Fruit fly (Drosophila melanogaster) whole organism, embryonic: ENCODE data around the gene CG9389.

Source experiments
- CG10209 ChIP-seq: fragments of 200-800 bp; sonication (Bioruptor generic); optimal IDR thresholded peaks from 3 replicates; lab custom pipeline; 2017; ENCODE audit warnings: missing biosample characterization, mild to moderate bottlenecking, missing genetic modification characterization, missing genetic modification reagents
- CG10654 ChIP-seq: fragments of 200-800 bp; sonication (Bioruptor generic); optimal IDR thresholded peaks from 2 replicates; lab custom pipeline; 2016; ENCODE audit warnings: missing biosample characterization, missing genetic modification characterization
- CG10959 ChIP-seq: fragments of 200-800 bp; sonication (Bioruptor generic); IDR thresholded peaks from 2 replicates; pipeline ENCODE4 v1.3.6; 2022; ENCODE audit warnings: missing biosample characterization, missing genetic modification characterization
- CG13296 ChIP-seq: fragments of 200-800 bp; sonication (Bioruptor generic); optimal IDR thresholded peaks from 3 replicates; lab custom pipeline; 2018; ENCODE audit warnings: missing biosample characterization, mild to moderate bottlenecking, missing genetic modification characterization
- CG14710 ChIP-seq: fragments of 200-800 bp; sonication (Bioruptor generic); optimal IDR thresholded peaks from 3 replicates; lab custom pipeline; 2019; ENCODE audit warnings: missing biosample characterization, mild to moderate bottlenecking, missing genetic modification characterization, moderate library complexity
- CG15696 ChIP-seq: fragments of 200-800 bp; sonication (Bioruptor generic); optimal IDR thresholded peaks from 2 replicates; lab custom pipeline; 2019; ENCODE audit warnings: missing biosample characterization, mild to moderate bottlenecking, missing genetic modification characterization, moderate library complexity
- CG16813 ChIP-seq: fragments of 200-800 bp; sonication (Bioruptor generic); IDR thresholded peaks from 3 replicates; pipeline ENCODE4 v1.3.6; 2022; ENCODE audit warnings: missing biosample characterization, missing genetic modification characterization; ENCODE audit not compliant: partially characterized antibody
- CG4282 ChIP-seq: fragments of 200-800 bp; sonication (Bioruptor generic); optimal IDR thresholded peaks from 2 replicates; lab custom pipeline; 2016; ENCODE audit warnings: missing biosample characterization, missing genetic modification characterization
- CG43689 ChIP-seq: fragments of 200-800 bp; sonication (Bioruptor generic); IDR thresholded peaks from 2 replicates; pipeline ENCODE4 v1.3.6; 2022; ENCODE audit warnings: missing biosample characterization, missing genetic modification characterization
- CG6175 ChIP-seq: fragments of 200-800 bp; sonication (Bioruptor generic); IDR thresholded peaks from 3 replicates; pipeline ENCODE4 v1.3.6; 2022; ENCODE audit warnings: missing biosample characterization, missing genetic modification characterization
- CG7372 ChIP-seq: fragments of 200-800 bp; sonication (Bioruptor generic); IDR thresholded peaks from 2 replicates; pipeline ENCODE4 v1.3.6; 2022; ENCODE audit warnings: missing biosample characterization, missing genetic modification characterization
- CG7839 ChIP-seq: fragments of 200-800 bp; sonication (Bioruptor generic); optimal IDR thresholded peaks from 3 replicates; lab custom pipeline; 2018; ENCODE audit warnings: missing biosample characterization, mild to moderate bottlenecking, missing genetic modification characterization, moderate library complexity
- CG7963 ChIP-seq: fragments of 200-800 bp; sonication (Bioruptor generic); IDR thresholded peaks from 3 replicates; pipeline ENCODE4 v1.3.6; 2022; ENCODE audit warnings: missing biosample characterization, missing genetic modification characterization; ENCODE audit not compliant: partially characterized antibody
- CTCF ChIP-seq: fragments of 200-800 bp; sonication (Bioruptor generic); optimal IDR thresholded peaks from 2 replicates; lab custom pipeline; 2017; ENCODE audit warnings: missing biosample characterization, mild to moderate bottlenecking, missing genetic modification characterization, moderate library complexity
- Camta ChIP-seq: fragments of 200-800 bp; sonication (Bioruptor generic); optimal IDR thresholded peaks from 2 replicates; lab custom pipeline; 2016; ENCODE audit warnings: missing biosample characterization, missing genetic modification characterization
- D19A ChIP-seq: fragments of 200-800 bp; optimal IDR thresholded peaks from 3 replicates; lab custom pipeline; 2019; ENCODE audit warnings: missing biosample characterization, mild to moderate bottlenecking, missing genetic modification characterization, moderate library complexity
- Dek ChIP-seq: fragments of 200-800 bp; sonication (Bioruptor generic); optimal IDR thresholded peaks from 3 replicates; lab custom pipeline; 2019; ENCODE audit warnings: missing biosample characterization, mild to moderate bottlenecking, missing genetic modification characterization, moderate library complexity
- E2f1 ChIP-seq: fragments of 200-800 bp; sonication (Bioruptor generic); IDR thresholded peaks from 2 replicates; pipeline ENCODE4 v1.3.6; 2022; ENCODE audit warnings: missing biosample characterization, missing genetic modification characterization
- ERR ChIP-seq: fragments of 200-800 bp; sonication (Bioruptor generic); optimal IDR thresholded peaks from 2 replicates; lab custom pipeline; 2016; ENCODE audit warnings: missing biosample characterization, missing genetic modification characterization
- Fer1 ChIP-seq: fragments of 200-800 bp; sonication (Bioruptor generic); optimal IDR thresholded peaks from 2 replicates; lab custom pipeline; 2017; ENCODE audit warnings: missing biosample characterization, mild to moderate bottlenecking, missing genetic modification characterization
- H15 ChIP-seq: fragments of 200-800 bp; sonication (Bioruptor generic); IDR thresholded peaks from 3 replicates; pipeline ENCODE4 v1.3.6; 2022; ENCODE audit warnings: missing biosample characterization, missing genetic modification characterization
- Hmr ChIP-seq: fragments of 200-800 bp; sonication (Bioruptor generic); optimal IDR thresholded peaks from 3 replicates; lab custom pipeline; 2017; ENCODE audit warnings: mild to moderate bottlenecking, missing biosample characterization, missing genetic modification reagents, missing genetic modification characterization
- Lhr ChIP-seq: fragments of 200-800 bp; sonication (Bioruptor generic); optimal IDR thresholded peaks from 3 replicates; lab custom pipeline; 2017; ENCODE audit warnings: mild to moderate bottlenecking, missing biosample characterization, missing genetic modification reagents, missing genetic modification characterization
- MTF-1 ChIP-seq: fragments of 200-800 bp; sonication (Bioruptor generic); optimal IDR thresholded peaks from 2 replicates; lab custom pipeline; 2018; ENCODE audit warnings: missing biosample characterization, mild to moderate bottlenecking, missing genetic modification characterization, borderline replicate concordance
- Neu2 ChIP-seq: fragments of 200-800 bp; sonication (Bioruptor generic); optimal IDR thresholded peaks from 3 replicates; lab custom pipeline; 2016; ENCODE audit warnings: missing biosample characterization, missing genetic modification characterization, borderline replicate concordance
- Oaz ChIP-seq: fragments of 200-800 bp; sonication (Bioruptor generic); IDR thresholded peaks from 2 replicates; pipeline ENCODE4 v1.3.6; 2022; ENCODE audit warnings: missing biosample characterization, missing genetic modification characterization
- Sox102F ChIP-seq: fragments of 200-800 bp; sonication (Bioruptor generic); optimal IDR thresholded peaks from 2 replicates; lab custom pipeline; 2018; ENCODE audit warnings: missing biosample characterization, mild to moderate bottlenecking, missing genetic modification characterization, moderate library complexity
- Taf1 ChIP-seq: fragments of 200-800 bp; sonication (Bioruptor generic); IDR thresholded peaks from 2 replicates; pipeline ENCODE4 v1.3.6; 2022; ENCODE audit warnings: missing biosample characterization, missing genetic modification characterization
- Usf ChIP-seq: fragments of 200-800 bp; sonication (Bioruptor generic); optimal IDR thresholded peaks from 2 replicates; lab custom pipeline; 2017; ENCODE audit warnings: missing genotype, missing biosample characterization, missing genetic modification characterization
- amos ChIP-seq: fragments of 200-800 bp; sonication (Bioruptor generic); IDR thresholded peaks from 2 replicates; pipeline ENCODE4 v1.3.6; 2022; ENCODE audit warnings: missing biosample characterization, missing genetic modification characterization; ENCODE audit not compliant: partially characterized antibody
- ash1 ChIP-seq: fragments of 200-800 bp; sonication (Bioruptor generic); optimal IDR thresholded peaks from 2 replicates; lab custom pipeline; 2018; ENCODE audit warnings: missing biosample characterization, mild to moderate bottlenecking, missing genetic modification characterization
- cg ChIP-seq: fragments of 200-800 bp; sonication (Bioruptor generic); optimal IDR thresholded peaks from 3 replicates; lab custom pipeline; 2019; ENCODE audit warnings: missing biosample characterization, mild to moderate bottlenecking, missing genetic modification characterization, moderate library complexity
- danr ChIP-seq: fragments of 200-800 bp; sonication (Bioruptor generic); IDR thresholded peaks from 2 replicates; pipeline ENCODE4 v1.3.6; 2022; ENCODE audit warnings: missing biosample characterization, missing genetic modification characterization
- eve ChIP-seq, 2 experiments: fragments of >200 bp; optimal IDR thresholded peaks; 2 replicates each; lab custom pipeline; 2017; ENCODE audit warnings: missing biosample characterization in 2 of 2, missing genetic modification characterization in 2 of 2
- gt ChIP-seq: fragments of 200-800 bp; sonication (Bioruptor generic); IDR thresholded peaks from 2 replicates; pipeline ENCODE4 v1.3.6; 2022; ENCODE audit warnings: missing biosample characterization, missing genetic modification characterization
- hkb ChIP-seq, 2 experiments: fragments of 200-800 bp in 1 of 2; fragments of >200 bp in 1 of 2; sonication (Bioruptor generic) in 1 of 2; IDR thresholded peaks in 1 of 2; optimal IDR thresholded peaks in 1 of 2; 2 replicates each; pipeline versions ENCODE4 v1.3.6 to Lab custom; 2017 to 2022; ENCODE audit warnings: missing biosample characterization in 1 of 2, missing genetic modification characterization in 1 of 2
- jing ChIP-seq: fragments of 200-800 bp; sonication (Bioruptor generic); optimal IDR thresholded peaks from 2 replicates; lab custom pipeline; 2018; ENCODE audit warnings: missing biosample characterization, mild to moderate bottlenecking, missing genetic modification characterization
- odd ChIP-seq: fragments of 200-800 bp; sonication (Bioruptor generic); optimal IDR thresholded peaks from 2 replicates; lab custom pipeline; 2017; ENCODE audit warnings: missing biosample characterization, mild to moderate bottlenecking, missing genetic modification characterization
- peb ChIP-seq: fragments of 200-800 bp; sonication (Bioruptor generic); IDR thresholded peaks from 2 replicates; pipeline ENCODE4 v1.3.6; 2022; ENCODE audit warnings: missing biosample characterization, missing genetic modification characterization
- pros ChIP-seq: fragments of 200-800 bp; sonication (Bioruptor generic); optimal IDR thresholded peaks from 3 replicates; lab custom pipeline; 2019; ENCODE audit warnings: missing biosample characterization, mild to moderate bottlenecking, missing genetic modification characterization, moderate library complexity
- salm ChIP-seq: fragments of 200-800 bp; sonication (Bioruptor generic); optimal IDR thresholded peaks from 2 replicates; lab custom pipeline; 2018; ENCODE audit warnings: missing biosample characterization, mild to moderate bottlenecking, missing genetic modification characterization
- sima ChIP-seq: fragments of 200-800 bp; sonication (Bioruptor generic); optimal IDR thresholded peaks from 2 replicates; lab custom pipeline; 2016; ENCODE audit warnings: missing biosample characterization, missing genetic modification characterization
- sna ChIP-seq: fragments of 200-800 bp; sonication (Bioruptor generic); IDR thresholded peaks from 2 replicates; pipeline ENCODE4 v1.3.6; 2022; ENCODE audit warnings: missing biosample characterization, missing genetic modification characterization; ENCODE audit not compliant: partially characterized antibody
- sr ChIP-seq: fragments of 200-800 bp; sonication (Bioruptor generic); IDR thresholded peaks from 3 replicates; pipeline ENCODE4 v1.3.6; 2022; ENCODE audit warnings: missing biosample characterization, missing genetic modification characterization
- tap ChIP-seq: fragments of 200-800 bp; optimal IDR thresholded peaks from 3 replicates; lab custom pipeline; 2019; ENCODE audit warnings: missing biosample characterization, mild to moderate bottlenecking, missing genetic modification characterization, moderate library complexity
- tll ChIP-seq, 2 experiments: fragments of 200-800 bp in 1 of 2; fragments of >200 bp in 1 of 2; sonication (Bioruptor generic) in 1 of 2; optimal IDR thresholded peaks; 2 replicates each; lab custom pipeline; 2017 to 2019; ENCODE audit warnings: missing biosample characterization in 2 of 2, missing genetic modification characterization in 2 of 2, mild to moderate bottlenecking in 1 of 2, moderate library complexity in 1 of 2
- tna ChIP-seq: fragments of 200-800 bp; sonication (Bioruptor generic); IDR thresholded peaks from 2 replicates; pipeline ENCODE4 v1.3.6; 2022; ENCODE audit warnings: missing biosample characterization, missing genetic modification characterization; ENCODE audit not compliant: partially characterized antibody
- unpg ChIP-seq: fragments of 200-800 bp; sonication (Bioruptor generic); optimal IDR thresholded peaks from 3 replicates; lab custom pipeline; 2018; ENCODE audit warnings: missing biosample characterization, mild to moderate bottlenecking, missing genetic modification characterization, moderate library complexity

The CG9389 gene

dm6 chr3L:21285639-21286338 lies 15.4 kb upstream of the CG9389 start, which contains the start of the genes CG12974 and pzg (continued):
- TF ChIP-seq CG16813 (peak; percentile 77), H15 (peak; percentile 87), salm (peak; percentile 15), CG10654 (GFP tag; lab: Kevin White, UChicago) (peak; percentile 67), Lhr (peak; percentile 85), pros (no peak), CG7372 (peak; percentile 80), Neu2 (GFP tag; lab: Kevin White, UChicago) (peak; percentile 25), Taf1 (GFP tag; lab: Robert Waterston, UW) (0 out of 2 replicates have a peak, but pooled peaks have one; percentile 14), tll (GFP tag; optimal IDR thresholded peaks at IDR 0.05; lab: Kevin White, UChicago) (peak; percentile 37 to 71), ERR (GFP tag; lab: Kevin White, UChicago) (peak; percentile 79), peb (GFP tag; lab: Robert Waterston, UW) (peak; percentile 78), unpg (GFP tag; lab: Kevin White, UChicago) (peak; percentile 74), E2f1 (GFP tag; lab: Robert Waterston, UW) (peak; percentile 82), gt (GFP tag; lab: Robert Waterston, UW) (peak; percentile 85), tap (tag; lab: Kevin White, UChicago) (no peak), CG7839 (tag; lab: Kevin White, UChicago) (peak; percentile 70), Oaz (peak; percentile 90), CG14710 (tag; lab: Kevin White, UChicago) (peak; percentile 93), jing (GFP tag; lab: Kevin White, UChicago) (peak; percentile 69), CG7963 (GFP tag; lab: Robert Waterston, UW) (peak; percentile 85), Fer1 (GFP tag; lab: Kevin White, UChicago) (peak; percentile 67), CG10209 (GFP tag; lab: Kevin White, UChicago) (peak; percentile 77), sr (GFP tag; lab: Robert Waterston, UW) (peak; percentile 34; the same call in 1 of the 3 replicates), cg (GFP tag; lab: Kevin White, UChicago) (no peak), ash1 (no peak), sna (GFP tag; lab: Robert Waterston, UW) (peak; percentile 72), Dek (tag; lab: Kevin White, UChicago) (peak; percentile 56), danr (GFP tag; lab: Robert Waterston, UW) (peak; percentile 52), CG15696 (tag; lab: Kevin White, UChicago) (peak; percentile 94), Sox102F (GFP tag; lab: Kevin White, UChicago) (peak; percentile 90), tna (GFP tag; lab: Robert Waterston, UW) (no peak; the same call in 1 of the 2 replicates), D19A (tag; lab: Kevin White, UChicago) (peak; percentile 24), eve (GFP tag; optimal IDR thresholded peaks at IDR 0.05; lab: Kevin White, UChicago) (no peak), CTCF (peak; percentile 95), CG10959 (peak; percentile 88), Camta (GFP tag; lab: Kevin White, UChicago) (peak; percentile 32), Hmr (GFP tag; lab: Kevin White, UChicago) (peak; percentile 83), odd (GFP tag; lab: Kevin White, UChicago) (no peak), MTF-1 (GFP tag; lab: Kevin White, UChicago) (peak; percentile 35), CG13296 (GFP tag; lab: Kevin White, UChicago) (peak; percentile 50), CG4282 (GFP tag; lab: Kevin White, UChicago) (peak; percentile 68), CG43689 (GFP tag; lab: Robert Waterston, UW) (peak; percentile 69), Usf (GFP tag; lab: Kevin White, UChicago) (peak; percentile 61), amos (GFP tag; lab: Robert Waterston, UW) (peak; percentile 66; the same call in 1 of the 2 replicates), CG6175 (GFP tag; lab: Robert Waterston, UW) (0 out of 3 replicates have a peak, but pooled peaks have one; percentile 6), hkb (optimal IDR thresholded peaks at IDR 0.05; lab: Kevin White, UChicago) (peak; percentile 92), hkb (GFP tag; IDR thresholded peaks at IDR 0.05; lab: Robert Waterston, UW) (no peak), sima (GFP tag; lab: Kevin White, UChicago) (no peak)
